Worm (Caenorhabditis elegans): Measurements from ENCODE around the gene gmap-2.

Gene gmap-2

ce11 chrX:12990529-12991520 lies 47.8 kb upstream of the gmap-2 start, which contains the start of the genes F11C1.1 and vwa-8 (continued):
- peak; percentile 46 for TF ChIP-seq dve-1 (tag; optimal IDR thresholded peaks at IDR 0.05; ENCODE audit: insufficient read depth)

DNA sequence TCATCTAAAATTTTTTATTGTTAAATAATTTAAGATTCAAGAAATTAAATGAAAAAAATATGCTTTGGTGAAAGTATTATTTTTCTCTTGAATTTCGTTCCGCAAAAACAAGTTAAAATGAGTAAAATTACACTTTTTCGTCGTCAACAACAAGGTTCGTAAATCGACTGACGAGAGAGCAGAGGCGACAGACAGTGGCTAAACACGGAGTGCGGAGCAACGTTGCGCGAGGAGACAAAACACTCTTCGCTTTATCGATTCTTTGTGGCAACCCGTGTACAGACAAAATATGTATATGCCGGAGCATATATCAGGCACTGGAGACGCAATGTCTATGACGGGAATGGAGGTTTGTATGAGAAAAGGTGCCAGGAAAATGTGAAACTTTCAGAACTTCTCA lies 46.1 kb upstream of the gmap-2 start, which contains the start of gene F11C1.7:
Gene F11C1.7, plus strand, starts transcription at position 140 of the 400 bp plus-strand sequence.
- TF ChIP-seq sdz-12 (GFP tag; optimal IDR thresholded peaks at IDR 0.05) (no peak), lin-1 (GFP tag; IDR thresholded peaks at IDR 0.05) (no peak), lsy-2 (tag; optimal IDR thresholded peaks at IDR 0.05) (peak in 1 of 2 experiments; percentile 52), mep-1 (tag; optimal IDR thresholded peaks at IDR 0.05) (peak; percentile 53), mes-2 (tag; optimal IDR thresholded peaks at IDR 0.05; ENCODE audit: poor library complexity, severe bottlenecking) (peak; percentile 38), Y75B8A.6 (GFP tag; IDR thresholded peaks at IDR 0.05) (no peak), dve-1 (tag; optimal IDR thresholded peaks at IDR 0.05; ENCODE audit: insufficient read depth) (peak; percentile 40), hmg-1.1 (GFP tag; IDR thresholded peaks at IDR 0.05) (peak; percentile 49; the same call in 1 of the 2 replicates), hlh-30 (tag; optimal IDR thresholded peaks at IDR 0.05; ENCODE audit: insufficient read depth) (peak; percentile 29), zag-1 (tag; optimal IDR thresholded peaks at IDR 0.05) (no peak), hlh-11 (tag; optimal IDR thresholded peaks at IDR 0.05) (peak; percentile 12), T20F7.1 (GFP tag; optimal IDR thresholded peaks at IDR 0.05) (peak; percentile 88), daf-16 (GFP tag; optimal IDR thresholded peaks at IDR 0.05) (no peak), daf-16 (tag; optimal IDR thresholded peaks at IDR 0.05) (peak; percentile 73), zip-2 (tag; optimal IDR thresholded peaks at IDR 0.05) (no peak), rbr-2 (tag; optimal IDR thresholded peaks at IDR 0.05) (peak; percentile 3), ceh-62 (tag; optimal IDR thresholded peaks at IDR 0.05) (no peak), skn-1 (tag; optimal IDR thresholded peaks at IDR 0.05) (no peak), ZK337.2 (GFP tag; IDR thresholded peaks at IDR 0.05) (no peak)

DNA sequence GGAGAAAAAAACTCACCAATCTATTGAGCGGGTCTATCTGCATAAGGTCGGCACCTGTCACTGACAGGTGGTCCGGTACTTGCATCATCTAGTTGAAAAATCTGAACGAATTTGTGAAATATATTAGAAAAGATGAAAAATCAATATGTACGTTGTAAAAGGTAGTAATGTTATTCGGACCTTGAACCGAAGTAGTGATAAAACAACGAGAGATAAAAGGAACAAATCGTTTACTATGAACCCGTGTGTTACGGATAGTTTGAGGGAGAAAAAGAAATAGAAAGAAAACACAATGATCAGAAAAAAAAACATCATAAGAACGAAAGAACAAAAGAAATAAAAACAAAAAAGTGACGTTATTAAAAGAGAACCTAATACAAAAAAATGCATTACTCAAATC lies 44.1 kb upstream of the gmap-2 start, which contains the start of gene mff-1:
Gene mff-1, minus strand, starts transcription at position 101 of the 400 bp plus-strand sequence.
- TF ChIP-seq set-16 (GFP tag; IDR thresholded peaks at IDR 0.05): no peak
- TF ChIP-seq nhr-102 (tag; optimal IDR thresholded peaks at IDR 0.05): no peak
- TF ChIP-seq nhr-42 (GFP tag; IDR thresholded peaks at IDR 0.05): no peak
- TF ChIP-seq saeg-2 (GFP tag; IDR thresholded peaks at IDR 0.05): no peak
- TF ChIP-seq F10B5.3 (tag; optimal IDR thresholded peaks at IDR 0.05): no peak
- TF ChIP-seq ceh-44 (GFP tag; IDR thresholded peaks at IDR 0.05): no peak
- no peak for TF ChIP-seq madf-9 (GFP tag; conservative IDR thresholded peaks at IDR 0.05)
- no peak for TF ChIP-seq hlh-30 (tag; optimal IDR thresholded peaks at IDR 0.05; ENCODE audit: insufficient read depth)
- no peak for TF ChIP-seq D1046.2 (GFP tag; IDR thresholded peaks at IDR 0.05)
- no peak for TF ChIP-seq lin-15B (tag; optimal IDR thresholded peaks at IDR 0.05)
- no peak for TF ChIP-seq gei-8 (GFP tag; optimal IDR thresholded peaks at IDR 0.05)
- TF ChIP-seq dve-1 (tag; optimal IDR thresholded peaks at IDR 0.05; ENCODE audit: insufficient read depth): no peak
- TF ChIP-seq snpc-1.2 (GFP tag; IDR thresholded peaks at IDR 0.05): no peak

DNA sequence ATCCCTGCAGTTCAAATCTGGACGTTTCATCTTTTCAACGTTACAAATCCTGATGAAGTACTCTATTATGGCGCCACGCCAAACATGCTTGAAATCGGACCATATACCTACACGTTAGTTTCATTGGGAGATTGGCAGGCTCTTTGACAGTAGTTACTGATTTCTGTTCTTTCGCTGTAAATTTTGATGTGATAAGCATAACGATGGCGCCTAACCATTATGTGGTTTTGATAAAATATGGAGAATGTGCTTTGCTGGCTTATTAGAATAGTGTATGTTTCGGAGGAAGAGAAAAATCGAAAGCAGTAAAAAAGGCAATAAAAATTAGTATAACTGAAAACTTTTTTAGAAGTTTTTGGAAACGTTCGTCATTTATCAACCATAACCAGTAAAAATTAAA lies 39.7 kb upstream of the gmap-2 start:
- no peak for TF ChIP-seq ctbp-1 (GFP tag; IDR thresholded peaks at IDR 0.05)
- TF ChIP-seq nhr-42 (GFP tag; IDR thresholded peaks at IDR 0.05): no peak
- no peak for TF ChIP-seq hmg-1.1 (GFP tag; IDR thresholded peaks at IDR 0.05)
- TF ChIP-seq arid-1 (GFP tag; conservative IDR thresholded peaks at IDR 0.05): no peak
- no peak for TF ChIP-seq rbr-2 (tag; optimal IDR thresholded peaks at IDR 0.05)
- TF ChIP-seq pqm-1 (tag; optimal IDR thresholded peaks at IDR 0.05): peak; percentile 51
- no peak for TF ChIP-seq daf-8 (GFP tag; IDR thresholded peaks at IDR 0.05)
- peak; percentile 56 for TF ChIP-seq hlh-11 (tag; optimal IDR thresholded peaks at IDR 0.05)
- TF ChIP-seq D1046.2 (GFP tag; IDR thresholded peaks at IDR 0.05): no peak
- no peak for TF ChIP-seq spr-1 (tag; optimal IDR thresholded peaks at IDR 0.05)
- TF ChIP-seq nhr-6 (tag; optimal IDR thresholded peaks at IDR 0.05): no peak
- no peak for TF ChIP-seq F26F4.8 (GFP tag; conservative IDR thresholded peaks at IDR 0.05)
- TF ChIP-seq nhr-10 (tag; optimal IDR thresholded peaks at IDR 0.05): no peak
- no peak for TF ChIP-seq pha-4 (GFP tag; IDR thresholded peaks at IDR 0.05)
- TF ChIP-seq pha-4 (tag; optimal IDR thresholded peaks at IDR 0.05): no peak
- TF ChIP-seq saeg-2 (GFP tag; IDR thresholded peaks at IDR 0.05): no peak
- TF ChIP-seq sdz-12 (GFP tag; optimal IDR thresholded peaks at IDR 0.05): no peak
- no peak for TF ChIP-seq fkh-10 (GFP tag; optimal IDR thresholded peaks at IDR 0.05)
- no peak for TF ChIP-seq gei-8 (GFP tag; optimal IDR thresholded peaks at IDR 0.05)
- no peak for TF ChIP-seq ceh-28 (tag; optimal IDR thresholded peaks at IDR 0.05)
- TF ChIP-seq Y48G9A.11 (GFP tag; IDR thresholded peaks at IDR 0.05): no peak
- TF ChIP-seq madf-9 (GFP tag; conservative IDR thresholded peaks at IDR 0.05): no peak

Measured in whole organism, L4 larva.